Worm (Caenorhabditis elegans) whole organism, late embryonic: ENCODE data around the gene K03B8.8.

Source experiments
- F13H6.1 ChIP-seq: sonication (generic microtip); optimal IDR thresholded peaks from 2 replicates; lab custom pipeline; 2016; ENCODE audit warnings: missing genetic modification characterization, missing compliant biosample characterization
- ceh-2 ChIP-seq: sonication (generic microtip); optimal IDR thresholded peaks from 2 replicates; lab custom pipeline; 2016; ENCODE audit warnings: missing genotype, missing genetic modification characterization, missing compliant biosample characterization
- che-1 ChIP-seq: sonication (generic microtip); optimal IDR thresholded peaks from 2 replicates; lab custom pipeline; 2016; ENCODE audit warnings: mild to moderate bottlenecking, missing genetic modification characterization, missing compliant biosample characterization
- elt-2 ChIP-seq: sonication (generic microtip); optimal IDR thresholded peaks from 2 replicates; lab custom pipeline; 2016; ENCODE audit warnings: missing genetic modification reagents, missing genetic modification characterization, missing compliant biosample characterization
- fkh-10 ChIP-seq: fragments of 150-350 bp; optimal IDR thresholded peaks from 2 replicates; lab custom pipeline; 2014; ENCODE audit warnings: missing biosample characterization, missing genetic modification reagents, missing genetic modification characterization
- gmeb-2 ChIP-seq: sonication (generic microtip); optimal IDR thresholded peaks from 2 replicates; lab custom pipeline; 2016; ENCODE audit warnings: missing genetic modification characterization, inconsistent platforms, missing compliant biosample characterization
- nhr-11 ChIP-seq: fragments of 150-350 bp; optimal IDR thresholded peaks from 2 replicates; lab custom pipeline; 2014; ENCODE audit warnings: missing biosample characterization, missing genetic modification characterization
- nhr-232 ChIP-seq: sonication (generic microtip); optimal IDR thresholded peaks from 2 replicates; lab custom pipeline; 2016; ENCODE audit warnings: missing genetic modification characterization, missing compliant biosample characterization
- pha-4 ChIP-seq: fragments of 150-350 bp; optimal IDR thresholded peaks from 2 replicates; lab custom pipeline; 2018; ENCODE audit warnings: missing biosample characterization, missing genetic modification reagents, missing genetic modification characterization
- pqm-1 ChIP-seq: sonication (generic microtip); optimal IDR thresholded peaks from 2 replicates; lab custom pipeline; 2016; ENCODE audit warnings: missing genetic modification characterization, missing compliant biosample characterization
- sox-2 ChIP-seq: fragments of 200-800 bp; sonication (Bioruptor generic); IDR thresholded peaks from 2 replicates; pipeline ENCODE4 v1.3.6; 2022; ENCODE audit warnings: missing genetic modification reagents, missing genetic modification characterization, missing compliant biosample characterization
- tbx-2 ChIP-seq: sonication (generic microtip); optimal IDR thresholded peaks from 2 replicates; lab custom pipeline; 2016; ENCODE audit warnings: missing genetic modification characterization, missing compliant biosample characterization
- unc-55 ChIP-seq: sonication (generic microtip); optimal IDR thresholded peaks from 2 replicates; lab custom pipeline; 2017; ENCODE audit warnings: missing biosample characterization, missing genetic modification reagents, missing genetic modification characterization

DNA sequence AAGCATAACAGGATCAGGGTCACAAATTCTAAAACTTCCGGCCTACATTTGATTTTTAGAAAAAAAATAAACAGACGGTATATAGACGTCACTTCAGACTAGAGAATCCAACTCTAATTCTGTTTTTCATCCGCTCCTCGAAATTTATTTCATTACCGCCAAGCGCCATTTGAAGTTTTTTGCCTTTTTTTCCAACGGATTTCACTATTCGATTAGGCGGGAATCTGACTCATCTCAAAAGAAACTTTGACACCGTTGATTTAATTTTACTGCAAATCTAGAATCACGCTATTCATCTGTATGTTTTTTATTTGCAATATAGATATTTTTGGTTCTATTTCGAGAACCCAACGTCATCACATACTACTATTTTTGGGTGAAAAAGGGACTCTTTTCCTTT, 20.0 kb upstream of the K03B8.8 start:
- TF ChIP-seq tbx-2 (no peak), unc-55 (no peak), sox-2 (GFP tag; lab: Robert Waterston, UW) (no peak), F13H6.1 (tag; lab: Kevin White, UChicago) (no peak), pha-4 (no peak), nhr-11 (no peak), nhr-232 (tag; lab: Kevin White, UChicago) (no peak), elt-2 (tag; lab: Kevin White, UChicago) (no peak), gmeb-2 (no peak), ceh-2 (tag; lab: Kevin White, UChicago) (no peak), che-1 (tag; lab: Kevin White, UChicago) (no peak), fkh-10 (no peak), pqm-1 (tag; lab: Kevin White, UChicago) (no peak)
